Fruit fly (Drosophila melanogaster) whole organism, embryonic: ENCODE data around the gene Atg5.
A peak's percentile ranks its signal among the peaks of the same experiment; 100 is the strongest.

Source experiments
- B-H2 ChIP-seq: fragments of 200-800 bp; sonication (Bioruptor generic); optimal IDR thresholded peaks from 2 replicates; lab custom pipeline; 2018; ENCODE audit warnings: missing biosample characterization, mild to moderate bottlenecking, missing genetic modification characterization
- Bdp1 ChIP-seq: fragments of 200-800 bp; sonication (Bioruptor generic); optimal IDR thresholded peaks from 3 replicates; lab custom pipeline; 2016; ENCODE audit warnings: missing biosample characterization, missing genetic modification characterization
- Bteb2 ChIP-seq: fragments of 200-800 bp; sonication (Bioruptor generic); optimal IDR thresholded peaks from 2 replicates; lab custom pipeline; 2016; ENCODE audit warnings: missing biosample characterization, missing genetic modification characterization
- CG10462 ChIP-seq: fragments of 200-800 bp; sonication (Bioruptor generic); optimal IDR thresholded peaks from 2 replicates; lab custom pipeline; 2016; ENCODE audit warnings: missing biosample characterization, missing genetic modification characterization
- CG11085 ChIP-seq: fragments of 200-800 bp; sonication (Bioruptor generic); IDR thresholded peaks from 2 replicates; pipeline ENCODE4 v1.3.6; 2022; ENCODE audit warnings: missing biosample characterization, missing genetic modification characterization
- CG12236 ChIP-seq: fragments of 200-800 bp; sonication (Bioruptor generic); optimal IDR thresholded peaks from 2 replicates; lab custom pipeline; 2016; ENCODE audit warnings: missing biosample characterization, missing genetic modification characterization
- CG15269 ChIP-seq: fragments of 200-800 bp; sonication (Bioruptor generic); optimal IDR thresholded peaks from 2 replicates; lab custom pipeline; 2018; ENCODE audit warnings: missing biosample characterization, mild to moderate bottlenecking, missing genetic modification characterization, moderate library complexity
- CG1603 ChIP-seq: fragments of 200-800 bp; sonication (Bioruptor generic); optimal IDR thresholded peaks from 2 replicates; lab custom pipeline; 2019; ENCODE audit warnings: missing biosample characterization, mild to moderate bottlenecking, missing genetic modification characterization, moderate library complexity
- CG1647 ChIP-seq: fragments of 200-800 bp; sonication (Bioruptor generic); optimal IDR thresholded peaks from 3 replicates; lab custom pipeline; 2016; ENCODE audit warnings: missing biosample characterization, missing genetic modification characterization
- CG16813 ChIP-seq: fragments of 200-800 bp; sonication (Bioruptor generic); IDR thresholded peaks from 3 replicates; pipeline ENCODE4 v1.3.6; 2022; ENCODE audit warnings: missing biosample characterization, missing genetic modification characterization; ENCODE audit not compliant: partially characterized antibody
- CG17361 ChIP-seq: fragments of 200-800 bp; sonication (Bioruptor generic); IDR thresholded peaks from 3 replicates; pipeline ENCODE4 v1.3.6; 2022; ENCODE audit warnings: missing biosample characterization, missing genetic modification characterization
- CG1832 ChIP-seq: fragments of 200-800 bp; sonication (Bioruptor generic); optimal IDR thresholded peaks from 2 replicates; lab custom pipeline; 2017; ENCODE audit warnings: missing biosample characterization, mild to moderate bottlenecking, missing genetic modification characterization, inconsistent platforms
- CG2889 ChIP-seq: fragments of 200-800 bp; sonication (Bioruptor generic); IDR thresholded peaks from 3 replicates; pipeline ENCODE4 v1.3.6; 2022; ENCODE audit warnings: missing biosample characterization, missing genetic modification characterization
- CG31388 ChIP-seq: fragments of 200-800 bp; sonication (Bioruptor generic); optimal IDR thresholded peaks from 2 replicates; lab custom pipeline; 2016; ENCODE audit warnings: missing biosample characterization, missing genetic modification characterization
- CG33557 ChIP-seq: fragments of 200-800 bp; sonication (Bioruptor generic); optimal IDR thresholded peaks from 2 replicates; lab custom pipeline; 2019; ENCODE audit warnings: missing biosample characterization, mild to moderate bottlenecking, missing genetic modification characterization, moderate library complexity
- CG43689 ChIP-seq: fragments of 200-800 bp; sonication (Bioruptor generic); IDR thresholded peaks from 2 replicates; pipeline ENCODE4 v1.3.6; 2022; ENCODE audit warnings: missing biosample characterization, missing genetic modification characterization
- CG4404 ChIP-seq: fragments of 200-800 bp; sonication (Bioruptor generic); IDR thresholded peaks from 2 replicates; pipeline ENCODE4 v1.3.6; 2022; ENCODE audit warnings: missing biosample characterization, missing genetic modification characterization
- CG4820 ChIP-seq: fragments of 200-800 bp; sonication (Bioruptor generic); optimal IDR thresholded peaks from 3 replicates; lab custom pipeline; 2016; ENCODE audit warnings: missing biosample characterization, missing genetic modification characterization
- CG5245 ChIP-seq: fragments of 200-800 bp; sonication (Bioruptor generic); optimal IDR thresholded peaks from 3 replicates; lab custom pipeline; 2016; ENCODE audit warnings: missing biosample characterization, missing genetic modification characterization
- CG6654 ChIP-seq: fragments of 200-800 bp; sonication (Bioruptor generic); optimal IDR thresholded peaks from 2 replicates; lab custom pipeline; 2017; ENCODE audit warnings: missing biosample characterization, mild to moderate bottlenecking, missing genetic modification characterization
- CG7271 ChIP-seq: fragments of 200-800 bp; sonication (Bioruptor generic); optimal IDR thresholded peaks from 2 replicates; lab custom pipeline; 2018; ENCODE audit warnings: missing biosample characterization, mild to moderate bottlenecking, missing genetic modification characterization, moderate library complexity
- CG8290 ChIP-seq, 3 experiments: fragments of 200-800 bp; sonication (Bioruptor generic); optimal IDR thresholded peaks; 2 replicates each; lab custom pipeline; 2016 to 2019; ENCODE audit warnings: missing biosample characterization in 3 of 3, missing genetic modification characterization in 3 of 3, mild to moderate bottlenecking in 2 of 3, moderate library complexity in 1 of 3
- CG8944 ChIP-seq: fragments of 200-800 bp; sonication (Bioruptor generic); optimal IDR thresholded peaks from 3 replicates; lab custom pipeline; 2016; ENCODE audit warnings: missing biosample characterization, missing genetic modification characterization
- CG9609 ChIP-seq: fragments of 200-800 bp; sonication (Bioruptor generic); optimal IDR thresholded peaks from 3 replicates; lab custom pipeline; 2016; ENCODE audit warnings: missing biosample characterization, missing genetic modification characterization
- CG9727 ChIP-seq: fragments of 200-800 bp; sonication (Bioruptor generic); optimal IDR thresholded peaks from 3 replicates; lab custom pipeline; 2017; ENCODE audit warnings: missing biosample characterization, mild to moderate bottlenecking, missing genetic modification characterization
- Dbx ChIP-seq: fragments of 200-800 bp; sonication (Bioruptor generic); IDR thresholded peaks from 3 replicates; pipeline ENCODE4 v1.3.6; 2022; ENCODE audit warnings: missing biosample characterization, missing genetic modification characterization
- Deaf1 ChIP-seq: fragments of 200-800 bp; optimal IDR thresholded peaks from 3 replicates; lab custom pipeline; 2019; ENCODE audit warnings: missing biosample characterization, mild to moderate bottlenecking, missing genetic modification characterization, moderate library complexity
- Dek ChIP-seq: fragments of 200-800 bp; sonication (Bioruptor generic); optimal IDR thresholded peaks from 3 replicates; lab custom pipeline; 2019; ENCODE audit warnings: missing biosample characterization, mild to moderate bottlenecking, missing genetic modification characterization, moderate library complexity
- E2f2 ChIP-seq: fragments of 200-800 bp; sonication (Bioruptor generic); IDR thresholded peaks from 2 replicates; pipeline ENCODE4 v1.3.6; 2022; ENCODE audit warnings: missing biosample characterization, missing genetic modification characterization
- HmgZ ChIP-seq: fragments of 200-800 bp; sonication (Bioruptor generic); optimal IDR thresholded peaks from 2 replicates; lab custom pipeline; 2018; ENCODE audit warnings: missing biosample characterization, mild to moderate bottlenecking, missing genetic modification characterization
- Hsf ChIP-seq: fragments of 200-800 bp; sonication (Bioruptor generic); optimal IDR thresholded peaks from 3 replicates; lab custom pipeline; 2016; ENCODE audit warnings: missing biosample characterization, missing genetic modification characterization
- Neu2 ChIP-seq: fragments of 200-800 bp; sonication (Bioruptor generic); optimal IDR thresholded peaks from 3 replicates; lab custom pipeline; 2016; ENCODE audit warnings: missing biosample characterization, missing genetic modification characterization, borderline replicate concordance
- Sox102F ChIP-seq: fragments of 200-800 bp; sonication (Bioruptor generic); optimal IDR thresholded peaks from 2 replicates; lab custom pipeline; 2018; ENCODE audit warnings: missing biosample characterization, mild to moderate bottlenecking, missing genetic modification characterization, moderate library complexity
- Ssrp ChIP-seq: fragments of 200-800 bp; sonication (Bioruptor generic); optimal IDR thresholded peaks from 2 replicates; lab custom pipeline; 2018; ENCODE audit warnings: missing biosample characterization, mild to moderate bottlenecking, missing genetic modification characterization, moderate library complexity
- cad ChIP-seq: fragments of >200 bp; optimal IDR thresholded peaks from 2 replicates; lab custom pipeline; 2017; ENCODE audit warnings: missing biosample characterization, missing genetic modification characterization
- disco-r ChIP-seq: fragments of 200-800 bp; sonication (Bioruptor generic); optimal IDR thresholded peaks from 2 replicates; lab custom pipeline; 2016; ENCODE audit warnings: missing biosample characterization, missing genetic modification characterization
- dm ChIP-seq: fragments of 200-800 bp; sonication (Bioruptor generic); optimal IDR thresholded peaks from 3 replicates; lab custom pipeline; 2016; ENCODE audit warnings: missing biosample characterization, missing genetic modification characterization
- fd64A ChIP-seq: fragments of 200-800 bp; sonication (Bioruptor generic); optimal IDR thresholded peaks from 3 replicates; lab custom pipeline; 2018; ENCODE audit warnings: missing biosample characterization, mild to moderate bottlenecking, missing genetic modification characterization
- fd96Cb ChIP-seq: fragments of 200-800 bp; sonication (Bioruptor generic); optimal IDR thresholded peaks from 2 replicates; lab custom pipeline; 2018; ENCODE audit warnings: missing biosample characterization, mild to moderate bottlenecking, missing genetic modification characterization, moderate library complexity
- gem ChIP-seq: fragments of 200-800 bp; sonication (Bioruptor generic); optimal IDR thresholded peaks from 2 replicates; lab custom pipeline; 2019; ENCODE audit warnings: missing biosample characterization, mild to moderate bottlenecking, missing genetic modification characterization, moderate library complexity
- grau ChIP-seq: fragments of 200-800 bp; optimal IDR thresholded peaks from 3 replicates; lab custom pipeline; 2019; ENCODE audit warnings: missing biosample characterization, mild to moderate bottlenecking, missing genetic modification characterization, moderate library complexity
- h ChIP-seq: fragments of >200 bp; optimal IDR thresholded peaks from 2 replicates; lab custom pipeline; 2017
- mam ChIP-seq: fragments of 200-800 bp; sonication (Bioruptor generic); optimal IDR thresholded peaks from 3 replicates; lab custom pipeline; 2016; ENCODE audit warnings: missing biosample characterization, missing genetic modification characterization
- p53 ChIP-seq: fragments of 200-800 bp; sonication (Bioruptor generic); optimal IDR thresholded peaks from 2 replicates; lab custom pipeline; 2016; ENCODE audit warnings: missing biosample characterization, missing genetic modification characterization
- salm ChIP-seq: fragments of 200-800 bp; sonication (Bioruptor generic); optimal IDR thresholded peaks from 2 replicates; lab custom pipeline; 2018; ENCODE audit warnings: missing biosample characterization, mild to moderate bottlenecking, missing genetic modification characterization
- schlank ChIP-seq: fragments of 200-800 bp; sonication (Bioruptor generic); optimal IDR thresholded peaks from 2 replicates; lab custom pipeline; 2018; ENCODE audit warnings: missing biosample characterization, mild to moderate bottlenecking, missing genetic modification characterization
- shn ChIP-seq: fragments of 200-800 bp; sonication (Bioruptor generic); optimal IDR thresholded peaks from 3 replicates; lab custom pipeline; 2016; ENCODE audit warnings: missing biosample characterization, missing genetic modification characterization
- sisA ChIP-seq: fragments of 200-800 bp; sonication (Bioruptor generic); IDR thresholded peaks from 2 replicates; pipeline ENCODE4 v1.3.6; 2022; ENCODE audit warnings: missing biosample characterization, missing genetic modification characterization
- so ChIP-seq: fragments of 200-800 bp; sonication (Bioruptor generic); IDR thresholded peaks from 3 replicates; pipeline ENCODE4 v1.3.6; 2022; ENCODE audit warnings: missing biosample characterization, missing genetic modification characterization
- vfl ChIP-seq: fragments of 200-800 bp; sonication (Bioruptor generic); optimal IDR thresholded peaks from 2 replicates; lab custom pipeline; 2016; ENCODE audit warnings: missing biosample characterization, missing genetic modification characterization

Gene Atg5

DNA sequence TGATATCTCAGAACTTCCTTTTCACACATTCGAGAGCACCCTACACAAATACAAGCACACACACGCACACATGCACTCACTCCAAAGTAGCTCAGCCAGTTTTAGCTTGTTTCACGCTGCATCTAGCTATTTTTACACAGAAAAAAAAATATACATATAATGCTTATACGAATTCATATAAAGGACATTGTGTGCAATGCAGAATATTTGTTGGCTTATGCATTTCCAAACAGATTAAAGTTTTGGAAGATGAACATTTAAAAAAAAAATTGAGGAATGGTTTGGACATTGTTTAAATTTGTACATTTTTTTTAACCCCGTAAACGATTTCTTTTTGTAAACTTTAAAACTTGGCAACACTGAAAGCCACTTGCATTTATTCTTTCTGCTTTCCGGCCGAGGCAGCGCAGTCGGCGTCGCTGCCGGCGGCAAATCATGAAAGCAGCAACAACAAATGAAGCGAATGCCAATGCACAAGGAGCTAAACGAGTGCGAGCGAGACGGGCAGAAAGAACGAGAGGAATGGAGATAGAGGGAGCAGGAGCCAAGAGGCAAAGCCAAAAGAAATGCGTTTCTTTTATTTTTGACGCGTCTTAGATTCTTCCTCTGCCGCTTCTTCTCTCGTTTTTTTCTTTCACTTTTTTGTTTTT, 4.4 kb downstream of the Atg5 start (continued):
- TF ChIP-seq CG6654 (peak; percentile 29), Dek (tag; lab: Kevin White, UChicago) (peak; percentile 43), Hsf (GFP tag; lab: Kevin White, UChicago) (peak; percentile 77), Deaf1 (tag; lab: Kevin White, UChicago) (peak; percentile 26), CG4404 (GFP tag; lab: Robert Waterston, UW) (peak; percentile 70), so (GFP tag; lab: Robert Waterston, UW) (peak; percentile 18; the same call in 1 of the 3 replicates), grau (peak; percentile 77), CG12236 (peak; percentile 67), CG7271 (peak; percentile 52), Bdp1 (peak; percentile 61), salm (tag; lab: Kevin White, UChicago) (peak; percentile 50), dm (GFP tag; lab: Kevin White, UChicago) (peak; percentile 56), fd96Cb (tag; lab: Kevin White, UChicago) (peak; percentile 91), HmgZ (tag; lab: Kevin White, UChicago) (no peak), Sox102F (GFP tag; lab: Kevin White, UChicago) (peak; percentile 84), fd64A (GFP tag; lab: Kevin White, UChicago) (peak; percentile 50), CG9609 (GFP tag; lab: Kevin White, UChicago) (peak; percentile 29), CG33557 (GFP tag; lab: Kevin White, UChicago) (peak; percentile 89), mam (GFP tag; lab: Kevin White, UChicago) (peak; percentile 15), CG1647 (GFP tag; lab: Kevin White, UChicago) (no peak), Ssrp (tag; lab: Kevin White, UChicago) (peak; percentile 93), h (lab: Kevin White, UChicago) (no peak), CG1603 (tag; lab: Kevin White, UChicago) (peak; percentile 60), E2f2 (GFP tag; lab: Robert Waterston, UW) (peak; percentile 39; the same call in 1 of the 2 replicates), CG1832 (GFP tag; lab: Kevin White, UChicago) (peak; percentile 62), CG11085 (GFP tag; lab: Robert Waterston, UW) (no peak), CG5245 (GFP tag; lab: Kevin White, UChicago) (peak; percentile 55), sisA (GFP tag; lab: Robert Waterston, UW) (peak; percentile 61; the same call in 1 of the 2 replicates), CG8944 (peak; percentile 48), Neu2 (GFP tag; lab: Kevin White, UChicago) (peak; percentile 30), CG10462 (peak; percentile 56), schlank (tag; lab: Kevin White, UChicago) (no peak), CG9727 (GFP tag; lab: Kevin White, UChicago) (peak; percentile 89), disco-r (GFP tag; lab: Kevin White, UChicago) (peak; percentile 28), CG43689 (GFP tag; lab: Robert Waterston, UW) (no peak), CG2889 (GFP tag; lab: Robert Waterston, UW) (peak; percentile 51; the same call in 1 of the 3 replicates), CG31388 (no peak), CG16813 (GFP tag; lab: Robert Waterston, UW) (no peak), CG17361 (peak; percentile 90), B-H2 (GFP tag; lab: Kevin White, UChicago) (no peak), CG4820 (GFP tag; lab: Kevin White, UChicago) (peak; percentile 84), vfl (GFP tag; lab: Kevin White, UChicago) (no peak), cad (GFP tag; lab: Kevin White, UChicago) (no peak), CG8290 (GFP tag; optimal IDR thresholded peaks at IDR 0.05; lab: Kevin White, UChicago) (peak; percentile 71), CG8290 (tag; optimal IDR thresholded peaks at IDR 0.05; lab: Kevin White, UChicago) (peak in 1 of 2 experiments; percentile 9), Bteb2 (no peak), shn (GFP tag; lab: Kevin White, UChicago) (peak; percentile 61), gem (tag; lab: Kevin White, UChicago) (peak; percentile 93), p53 (GFP tag; lab: Kevin White, UChicago) (peak; percentile 9), CG15269 (peak; percentile 50), Dbx (GFP tag; lab: Robert Waterston, UW) (no peak)
